Worm (Caenorhabditis elegans): ENCODE data around the gene F38A5.8.
A peak's percentile ranks its signal among the peaks of the same experiment; 100 is the strongest.
"Not testable (repeated sequence)": the region's sequence is repeated elsewhere in the genome, so short reads cannot be mapped to it uniquely, and the experiment has no call there.

Gene F38A5.8

ce11 chrIV:6591010-6591746 lies 8.4 kb upstream of the F38A5.8 start, which contains the start of the genes nspb-1 and nspb-2:
Gene nspb-1, minus strand, starts transcription at chrIV:6591110.
Gene nspb-2, plus strand, starts transcription at chrIV:6591696.
- TF ChIP-seq daf-16 (GFP tag; optimal IDR thresholded peaks at IDR 0.05); daf-16 (tag; optimal IDR thresholded peaks at IDR 0.05); attf-4 (tag; optimal IDR thresholded peaks at IDR 0.05); hmg-1.1 (GFP tag; IDR thresholded peaks at IDR 0.05): not testable (repeated sequence)

ce11 chrIV:6594871-6595270 lies 4.7 kb upstream of the F38A5.8 start, which contains the start of gene nspb-3:
Gene nspb-3, minus strand, starts transcription at chrIV:6594971.
- TF ChIP-seq Y105C5A.15 (GFP tag; IDR thresholded peaks at IDR 0.05); ztf-11 (tag; optimal IDR thresholded peaks at IDR 0.05); lin-39 (tag; optimal IDR thresholded peaks at IDR 0.05): not testable (repeated sequence)

ce11 chrIV:6595912-6596311 lies 3.6 kb upstream of the F38A5.8 start, which contains the start of gene F38A5.22:
Gene F38A5.22, minus strand, starts transcription at chrIV:6595940.
- TF ChIP-seq unc-62 (GFP tag; optimal IDR thresholded peaks at IDR 0.05 in 1 of 2) (peak in 1 of 2 experiments; percentile 95), unc-62 (tag; optimal IDR thresholded peaks at IDR 0.05) (no peak), php-3 (GFP tag; IDR thresholded peaks at IDR 0.05) (no peak)

- TF ChIP-seq aha-1 (tag) (peak; percentile 22), lsy-2 (tag; optimal IDR thresholded peaks at IDR 0.05) (no peak), cey-2 (tag; optimal IDR thresholded peaks at IDR 0.05; ENCODE audit: borderline replicate concordance, insufficient read depth) (no peak), dmd-8 (GFP tag; IDR thresholded peaks at IDR 0.05) (no peak)
These were observed 2.2 kb upstream of the F38A5.8 start, which contains the start of gene F38A5.6 for ce11 chrIV:6597298-6597697. Gene F38A5.6, minus strand, starts transcription at chrIV:6597398.

ce11 chrIV:6597918-6598317 lies 1.6 kb upstream of the F38A5.8 start, which contains the start of gene nspb-4:
Gene nspb-4, plus strand, starts transcription at chrIV:6598218.
- not testable (repeated sequence) for TF ChIP-seq ceh-28 (tag; optimal IDR thresholded peaks at IDR 0.05); madf-9 (GFP tag; conservative IDR thresholded peaks at IDR 0.05); lin-38 (GFP tag; IDR thresholded peaks at IDR 0.05)

ce11 chrIV:6598740-6599139 lies 807 bp upstream of the F38A5.8 start, which contains the start of gene nspb-5:
Gene nspb-5, plus strand, starts transcription at chrIV:6599040.
- not testable (repeated sequence) for TF ChIP-seq lin-15B (tag; optimal IDR thresholded peaks at IDR 0.05); duxl-1 (tag; optimal IDR thresholded peaks at IDR 0.05; ENCODE audit: poor library complexity); nhr-6 (tag; optimal IDR thresholded peaks at IDR 0.05)

ce11 chrIV:6601213-6601724 lies 1.7 kb downstream of the F38A5.8 start, which contains the start of gene sup-36:
Gene sup-36, plus strand, starts transcription at chrIV:6601674.
- TF ChIP-seq lin-39 (tag; optimal IDR thresholded peaks at IDR 0.05) (no peak), skn-1 (tag; optimal IDR thresholded peaks at IDR 0.05) (no peak), F49E8.2 (tag; optimal IDR thresholded peaks at IDR 0.05; ENCODE audit: borderline replicate concordance) (no peak), pqm-1 (tag; optimal IDR thresholded peaks at IDR 0.05) (peak; percentile 9), dve-1 (tag; optimal IDR thresholded peaks at IDR 0.05; ENCODE audit: insufficient read depth) (peak; percentile 33), cey-2 (tag; optimal IDR thresholded peaks at IDR 0.05; ENCODE audit: borderline replicate concordance, insufficient read depth) (no peak), hlh-30 (tag; optimal IDR thresholded peaks at IDR 0.05; ENCODE audit: insufficient read depth) (peak; percentile 71), nhr-28 (tag; optimal IDR thresholded peaks at IDR 0.05) (peak; percentile 49), daf-16 (GFP tag; optimal IDR thresholded peaks at IDR 0.05) (no peak), daf-16 (tag; optimal IDR thresholded peaks at IDR 0.05) (peak; percentile 48)
